Worm (Caenorhabditis elegans) whole organism, mixed stage, embryonic: ENCODE data around the gene xol-1.

Source experiments
- M03D4.4 ChIP-seq: sonication (generic microtip); optimal IDR thresholded peaks from 2 replicates; lab custom pipeline; 2017; ENCODE audit warnings: mild to moderate bottlenecking, missing genetic modification characterization, missing compliant biosample characterization
- bed-3 ChIP-seq: fragments of 200-800 bp; sonication (Bioruptor generic); optimal IDR thresholded peaks from 3 replicates; lab custom pipeline; 2018; ENCODE audit warnings: mild to moderate bottlenecking, missing genetic modification characterization, moderate library complexity, missing compliant biosample characterization
- blmp-1 ChIP-seq: fragments of 150-350 bp; optimal IDR thresholded peaks from 2 replicates; lab custom pipeline; 2014; ENCODE audit warnings: missing biosample characterization, missing genetic modification characterization
- ceh-39 ChIP-seq: fragments of 150-350 bp; optimal IDR thresholded peaks from 2 replicates; lab custom pipeline; 2014; ENCODE audit warnings: missing biosample characterization, missing genetic modification characterization
- ceh-43 ChIP-seq: fragments of 200-800 bp; sonication (Bioruptor generic); optimal IDR thresholded peaks from 2 replicates; lab custom pipeline; 2018; ENCODE audit warnings: mild to moderate bottlenecking, missing genetic modification characterization, moderate library complexity, missing compliant biosample characterization
- ceh-83 ChIP-seq: fragments of 200-800 bp; sonication (Bioruptor generic); optimal IDR thresholded peaks from 2 replicates; lab custom pipeline; 2018; ENCODE audit warnings: mild to moderate bottlenecking, missing genetic modification characterization, missing compliant biosample characterization
- ces-1 ChIP-seq: fragments of 150-350 bp; optimal IDR thresholded peaks from 2 replicates; lab custom pipeline; 2014; ENCODE audit warnings: missing biosample characterization, missing genetic modification reagents, missing genetic modification characterization
- cnd-1 ChIP-seq: fragments of 200-800 bp; sonication (Bioruptor generic); optimal IDR thresholded peaks from 2 replicates; lab custom pipeline; 2018; ENCODE audit warnings: mild to moderate bottlenecking, missing genetic modification characterization, missing compliant biosample characterization
- drap-1 ChIP-seq: fragments of 200-800 bp; sonication (Bioruptor generic); optimal IDR thresholded peaks from 3 replicates; lab custom pipeline; 2018; ENCODE audit warnings: mild to moderate bottlenecking, missing genetic modification characterization, missing compliant biosample characterization
- elt-1 ChIP-seq: sonication (generic microtip); optimal IDR thresholded peaks from 2 replicates; lab custom pipeline; 2017; ENCODE audit warnings: missing genetic modification characterization, mild to moderate bottlenecking, missing compliant biosample characterization, antibody characterized with exemption, moderate library complexity, borderline replicate concordance; ENCODE audit not compliant: insufficient read depth
- elt-3 ChIP-seq: fragments of 150-350 bp; optimal IDR thresholded peaks from 2 replicates; lab custom pipeline; 2014; ENCODE audit warnings: missing biosample characterization, missing genetic modification characterization
- flh-1 ChIP-seq: fragments of 200-800 bp; sonication (Bioruptor generic); optimal IDR thresholded peaks from 2 replicates; lab custom pipeline; 2018; ENCODE audit warnings: mild to moderate bottlenecking, missing genetic modification characterization, moderate library complexity, missing compliant biosample characterization
- ham-2 ChIP-seq: fragments of 200-800 bp; sonication (Bioruptor generic); optimal IDR thresholded peaks from 2 replicates; lab custom pipeline; 2018; ENCODE audit warnings: mild to moderate bottlenecking, missing genetic modification characterization, missing compliant biosample characterization
- hlh-1 ChIP-seq: fragments of 150-350 bp; optimal IDR thresholded peaks from 2 replicates; lab custom pipeline; 2014; ENCODE audit warnings: missing biosample characterization, missing genetic modification reagents, missing genetic modification characterization
- lin-13 ChIP-seq: fragments of 150-350 bp; optimal IDR thresholded peaks from 2 replicates; lab custom pipeline; 2014; ENCODE audit warnings: missing biosample characterization, missing genetic modification characterization
- lin-32 ChIP-seq: fragments of 200-800 bp; sonication (Bioruptor generic); optimal IDR thresholded peaks from 2 replicates; lab custom pipeline; 2018; ENCODE audit warnings: mild to moderate bottlenecking, missing genetic modification characterization, missing compliant biosample characterization
- lsy-2 ChIP-seq: fragments of 150-350 bp; optimal IDR thresholded peaks from 2 replicates; lab custom pipeline; 2014; ENCODE audit warnings: missing biosample characterization, missing genetic modification characterization
- mab-5 ChIP-seq: fragments of 150-350 bp; optimal IDR thresholded peaks from 2 replicates; lab custom pipeline; 2014; ENCODE audit warnings: missing biosample characterization, missing genetic modification characterization
- mep-1 ChIP-seq: fragments of 150-350 bp; optimal IDR thresholded peaks from 2 replicates; lab custom pipeline; 2017; ENCODE audit warnings: missing biosample characterization, missing genetic modification reagents, missing genetic modification characterization, inconsistent platforms
- mls-2 ChIP-seq: sonication (generic microtip); optimal IDR thresholded peaks from 2 replicates; lab custom pipeline; 2016; ENCODE audit warnings: mild to moderate bottlenecking, missing genetic modification characterization, moderate library complexity, missing compliant biosample characterization
- nhr-12 ChIP-seq: fragments of 150-350 bp; optimal IDR thresholded peaks from 2 replicates; lab custom pipeline; 2014; ENCODE audit warnings: missing biosample characterization, missing genetic modification characterization
- nhr-2 ChIP-seq: fragments of 150-350 bp; optimal IDR thresholded peaks from 2 replicates; lab custom pipeline; 2014; ENCODE audit warnings: missing biosample characterization, missing genetic modification characterization
- nhr-237 ChIP-seq: fragments of 150-350 bp; optimal IDR thresholded peaks from 2 replicates; lab custom pipeline; 2014; ENCODE audit warnings: missing biosample characterization, missing genetic modification characterization
- nhr-28 ChIP-seq: fragments of 150-350 bp; optimal IDR thresholded peaks from 2 replicates; lab custom pipeline; 2014; ENCODE audit warnings: missing biosample characterization, missing genetic modification characterization
- nhr-76 ChIP-seq: sonication (generic microtip); optimal IDR thresholded peaks from 2 replicates; lab custom pipeline; 2017; ENCODE audit warnings: missing biosample characterization, missing genetic modification characterization
- pha-4 ChIP-seq: fragments of 150-350 bp; optimal IDR thresholded peaks from 2 replicates; lab custom pipeline; 2018; ENCODE audit warnings: missing biosample characterization, missing genetic modification reagents, missing genetic modification characterization
- sem-2 ChIP-seq: fragments of 200-800 bp; sonication (Bioruptor generic); optimal IDR thresholded peaks from 2 replicates; lab custom pipeline; 2018; ENCODE audit warnings: mild to moderate bottlenecking, missing genetic modification characterization, missing compliant biosample characterization
- snpc-4 ChIP-seq: fragments of 150-350 bp; optimal IDR thresholded peaks from 2 replicates; lab custom pipeline; 2014; ENCODE audit warnings: missing biosample characterization, missing genetic modification characterization
- sptf-1 ChIP-seq: sonication (generic microtip); optimal IDR thresholded peaks from 2 replicates; lab custom pipeline; 2017; ENCODE audit warnings: mild to moderate bottlenecking, missing genetic modification characterization, moderate library complexity, missing compliant biosample characterization
- tbx-8 ChIP-seq: fragments of 200-800 bp; sonication (Bioruptor generic); optimal IDR thresholded peaks from 2 replicates; lab custom pipeline; 2018; ENCODE audit warnings: mild to moderate bottlenecking, missing genetic modification characterization, moderate library complexity, missing compliant biosample characterization
- unc-120 ChIP-seq: sonication (generic microtip); optimal IDR thresholded peaks from 2 replicates; lab custom pipeline; 2017; ENCODE audit warnings: missing genetic modification characterization, missing compliant biosample characterization; ENCODE audit not compliant: poor library complexity, severe bottlenecking
- unc-39 ChIP-seq: fragments of 150-350 bp; optimal IDR thresholded peaks from 2 replicates; lab custom pipeline; 2014; ENCODE audit warnings: missing biosample characterization, missing genetic modification characterization
- unc-62 ChIP-seq: fragments of 150-350 bp; optimal IDR thresholded peaks from 2 replicates; lab custom pipeline; 2014; ENCODE audit warnings: missing biosample characterization, missing genetic modification reagents, missing genetic modification characterization
- zip-8 ChIP-seq: fragments of 150-350 bp; optimal IDR thresholded peaks from 2 replicates; lab custom pipeline; 2014; ENCODE audit warnings: missing biosample characterization, missing genetic modification characterization
- ztf-11 ChIP-seq: fragments of 150-350 bp; optimal IDR thresholded peaks from 2 replicates; lab custom pipeline; 2014; ENCODE audit warnings: missing biosample characterization, missing genetic modification characterization

Gene xol-1

DNA sequence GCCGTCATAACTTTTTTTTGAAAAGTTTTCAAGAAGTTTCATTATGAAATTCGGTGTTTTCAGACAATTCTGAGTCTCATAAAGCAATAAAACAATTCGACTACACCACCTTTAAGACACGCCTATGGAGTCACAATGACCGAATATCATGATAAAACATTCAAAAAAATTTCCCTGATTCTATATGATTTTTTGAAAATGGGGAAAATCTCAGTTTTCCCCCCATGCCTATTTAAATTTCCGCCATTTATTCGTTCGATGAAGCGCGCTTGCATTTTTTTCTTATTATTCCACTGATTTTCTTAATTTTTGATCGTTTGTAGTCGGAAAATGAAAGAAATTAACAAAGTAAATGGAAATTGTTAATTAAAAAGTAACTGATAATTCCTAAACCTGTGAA lies 13.6 kb upstream of the xol-1 start:
- TF ChIP-seq lin-32 (GFP tag; lab: Kevin White, UChicago) (no peak), snpc-4 (tag; lab: Kevin White, UChicago) (no peak), nhr-28 (no peak), elt-3 (tag; lab: Kevin White, UChicago) (no peak), mep-1 (tag; lab: Kevin White, UChicago) (no peak)

DNA sequence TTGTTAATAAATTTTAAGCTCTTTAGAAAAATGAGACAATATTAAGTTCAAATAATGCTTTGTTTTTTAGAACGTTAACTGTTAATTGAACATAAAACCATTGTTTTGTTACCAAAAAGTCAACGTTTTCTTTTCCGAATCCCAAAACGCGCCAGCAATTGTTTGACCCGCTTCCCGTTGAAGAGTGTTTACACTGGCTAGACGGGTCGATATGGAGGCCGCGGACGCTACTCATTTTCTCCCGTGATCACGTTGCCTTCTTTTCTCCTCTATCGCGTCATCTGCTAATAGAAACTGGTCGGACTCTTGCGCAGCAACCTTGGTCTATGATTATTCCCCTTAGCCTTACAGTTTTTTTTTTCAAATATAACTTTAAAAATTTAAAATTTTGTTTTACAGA lies 12.0 kb upstream of the xol-1 start, which contains the start of gene C34D10.1:
Gene C34D10.1 (plus strand): TSS at position 400 of the 400 bp plus-strand sequence.
- no peak for TF ChIP-seq unc-39 (tag; lab: Kevin White, UChicago)
- TF ChIP-seq hlh-1 (tag; lab: Kevin White, UChicago): peak; percentile 38
- TF ChIP-seq nhr-237: peak; percentile 55
- peak; percentile 5 for TF ChIP-seq mls-2 (tag; lab: Kevin White, UChicago)
- TF ChIP-seq ham-2: peak; percentile 44
- TF ChIP-seq sptf-1: peak; percentile 28
- TF ChIP-seq snpc-4 (tag; lab: Kevin White, UChicago): no peak
- no peak for TF ChIP-seq elt-3 (tag; lab: Kevin White, UChicago)
- TF ChIP-seq zip-8 (tag; lab: Kevin White, UChicago): no peak
- TF ChIP-seq unc-120 (tag; lab: Kevin White, UChicago): peak; percentile 47
- TF ChIP-seq nhr-12 (tag; lab: Kevin White, UChicago): no peak
- no peak for TF ChIP-seq mab-5 (tag; lab: Kevin White, UChicago)
- peak; percentile 13 for TF ChIP-seq lsy-2 (tag; lab: Kevin White, UChicago)
- peak; percentile 43 for TF ChIP-seq lin-13 (tag; lab: Kevin White, UChicago)
- peak; percentile 78 for TF ChIP-seq mep-1 (tag; lab: Kevin White, UChicago)
- peak; percentile 80 for TF ChIP-seq pha-4 (tag; lab: Kevin White, UChicago)

DNA sequence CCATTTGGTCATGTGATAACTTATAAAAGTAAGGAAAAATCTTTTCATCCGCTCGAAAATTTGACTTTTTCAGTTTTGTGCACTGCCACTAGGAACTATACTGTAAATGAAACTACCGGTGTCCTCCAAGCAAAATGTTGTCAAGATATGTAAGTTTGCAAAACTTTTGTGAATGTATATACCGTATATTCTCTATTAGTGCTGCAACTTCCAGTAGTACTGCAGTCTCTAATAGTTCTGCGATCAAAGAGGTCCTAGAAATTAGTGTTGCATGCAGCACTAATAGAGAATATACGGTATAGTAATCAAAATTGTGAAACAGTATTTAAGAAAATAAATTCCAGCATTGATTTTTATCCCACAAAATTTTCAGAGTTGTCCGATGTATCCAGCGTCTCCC lies 11.1 kb upstream of the xol-1 start:
- TF ChIP-seq ceh-83: no peak
- TF ChIP-seq bed-3: no peak
- no peak for TF ChIP-seq drap-1 (GFP tag; lab: Kevin White, UChicago)
- no peak for TF ChIP-seq nhr-76 (tag; lab: Kevin White, UChicago)
- no peak for TF ChIP-seq tbx-8 (GFP tag; lab: Kevin White, UChicago)
- TF ChIP-seq zip-8 (tag; lab: Kevin White, UChicago): no peak
- no peak for TF ChIP-seq lin-32 (GFP tag; lab: Kevin White, UChicago)
- no peak for TF ChIP-seq elt-3 (tag; lab: Kevin White, UChicago)
- no peak for TF ChIP-seq nhr-237
- TF ChIP-seq nhr-28: no peak
- TF ChIP-seq ceh-39: no peak
- no peak for TF ChIP-seq elt-1 (tag; lab: Kevin White, UChicago)
- TF ChIP-seq flh-1 (GFP tag; lab: Kevin White, UChicago): no peak
- TF ChIP-seq hlh-1 (tag; lab: Kevin White, UChicago): no peak
- TF ChIP-seq unc-120 (tag; lab: Kevin White, UChicago): no peak
- no peak for TF ChIP-seq snpc-4 (tag; lab: Kevin White, UChicago)
- TF ChIP-seq, all 35 proteins: peak for 0

DNA sequence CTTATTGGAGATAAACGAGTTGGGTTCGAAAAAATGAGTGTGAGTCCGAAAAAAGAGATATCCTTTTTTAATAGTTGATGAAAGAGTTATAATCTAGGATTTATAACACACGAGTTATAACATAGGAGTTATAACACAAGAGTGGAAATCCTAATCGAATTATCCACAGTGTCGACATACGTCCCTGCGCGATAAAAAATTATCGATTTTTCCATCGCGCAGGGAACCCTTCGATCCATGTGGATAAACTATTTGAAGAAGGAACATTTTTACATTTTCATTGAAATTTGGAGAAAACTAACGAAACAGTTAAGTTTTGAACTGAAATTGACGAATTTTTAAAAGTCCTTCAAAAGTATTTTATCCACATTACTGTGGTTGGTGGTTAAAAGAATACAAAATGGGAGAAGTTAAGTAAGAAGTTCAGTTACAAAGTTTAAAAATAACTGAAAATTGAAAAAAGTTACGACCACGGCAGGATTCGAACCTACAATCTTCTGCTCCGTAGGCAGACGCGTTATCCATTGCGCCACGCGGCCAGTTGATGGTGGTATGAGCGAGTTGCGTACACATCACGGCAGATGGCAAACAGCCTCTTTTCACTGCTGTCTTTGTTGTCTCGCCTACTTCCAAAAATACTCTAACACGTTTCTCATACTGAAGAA lies 4.8 kb upstream of the xol-1 start:
- TF ChIP-seq mep-1 (tag; lab: Kevin White, UChicago) (peak; percentile 80), nhr-237 (peak; percentile 99), elt-3 (tag; lab: Kevin White, UChicago) (peak; percentile 64), nhr-28 (no peak), M03D4.4 (tag; lab: Kevin White, UChicago) (peak; percentile 44), ham-2 (no peak), nhr-76 (tag; lab: Kevin White, UChicago) (no peak), elt-1 (tag; lab: Kevin White, UChicago) (peak; percentile 45), cnd-1 (tag; lab: Kevin White, UChicago) (peak; percentile 21), flh-1 (GFP tag; lab: Kevin White, UChicago) (no peak), nhr-2 (tag; lab: Kevin White, UChicago) (peak; percentile 34), mab-5 (tag; lab: Kevin White, UChicago) (peak; percentile 96), lin-32 (GFP tag; lab: Kevin White, UChicago) (no peak), snpc-4 (tag; lab: Kevin White, UChicago) (no peak), sptf-1 (peak; percentile 59), drap-1 (GFP tag; lab: Kevin White, UChicago) (peak; percentile 87), unc-120 (tag; lab: Kevin White, UChicago) (peak; percentile 81), unc-39 (tag; lab: Kevin White, UChicago) (no peak), ztf-11 (tag; lab: Kevin White, UChicago) (peak; percentile 89), ceh-43 (GFP tag; lab: Kevin White, UChicago) (no peak), ces-1 (GFP tag; lab: Kevin White, UChicago) (peak; percentile 99), sem-2 (GFP tag; lab: Kevin White, UChicago) (peak; percentile 55), lsy-2 (tag; lab: Kevin White, UChicago) (peak; percentile 87), mls-2 (tag; lab: Kevin White, UChicago) (peak; percentile 41), zip-8 (tag; lab: Kevin White, UChicago) (peak; percentile 10), unc-62 (GFP tag; lab: Kevin White, UChicago) (peak; percentile 75), ceh-83 (peak; percentile 80), lin-13 (tag; lab: Kevin White, UChicago) (peak; percentile 60), blmp-1 (tag; lab: Kevin White, UChicago) (no peak), bed-3 (peak; percentile 5), tbx-8 (GFP tag; lab: Kevin White, UChicago) (peak; percentile 53), hlh-1 (tag; lab: Kevin White, UChicago) (peak; percentile 77), nhr-12 (tag; lab: Kevin White, UChicago) (peak; percentile 54), ceh-39 (peak; percentile 94), pha-4 (tag; lab: Kevin White, UChicago) (peak; percentile 80)
